Worm (Caenorhabditis elegans) whole organism, L1 larva: ENCODE results near the gene amdh-1.

Experiments used
- aly-2 ChIP-seq: fragments of 150-350 bp; optimal IDR thresholded peaks from 2 replicates; lab custom pipeline; 2014; ENCODE audit warnings: missing biosample characterization, missing genetic modification characterization
- ceh-90 ChIP-seq: sonication (generic microtip); optimal IDR thresholded peaks from 2 replicates; lab custom pipeline; 2016; ENCODE audit warnings: missing genetic modification characterization, missing compliant biosample characterization
- dpl-1 ChIP-seq, 3 experiments: fragments of 150-350 bp in 2 of 3; sonication (generic microtip) in 1 of 3; optimal IDR thresholded peaks; 2 replicates each; lab custom pipeline; 2014 to 2017; ENCODE audit warnings: missing biosample characterization in 3 of 3, missing genetic modification characterization in 3 of 3, missing genetic modification reagents in 3 of 3
- nhr-28 ChIP-seq: fragments of 150-350 bp; optimal IDR thresholded peaks from 2 replicates; lab custom pipeline; 2014; ENCODE audit warnings: missing biosample characterization, missing genetic modification characterization
- nhr-76 ChIP-seq: sonication (generic microtip); optimal IDR thresholded peaks from 2 replicates; lab custom pipeline; 2017; ENCODE audit warnings: missing biosample characterization, missing genetic modification characterization
- nhr-77 ChIP-seq: fragments of 150-350 bp; optimal IDR thresholded peaks from 2 replicates; lab custom pipeline; 2014; ENCODE audit warnings: missing biosample characterization, missing genetic modification characterization
- snpc-4 ChIP-seq: fragments of 150-350 bp; optimal IDR thresholded peaks from 2 replicates; lab custom pipeline; 2014; ENCODE audit warnings: missing biosample characterization, missing genetic modification characterization
- unc-62 ChIP-seq: fragments of 150-350 bp; optimal IDR thresholded peaks from 2 replicates; lab custom pipeline; 2014; ENCODE audit warnings: missing biosample characterization, missing genetic modification reagents, missing genetic modification characterization
- ztf-11 ChIP-seq, 2 experiments: sonication (generic microtip); optimal IDR thresholded peaks; 2 replicates each; lab custom pipeline; 2016 to 2017; ENCODE audit warnings: missing genetic modification characterization in 2 of 2, missing biosample characterization in 1 of 2, missing compliant biosample characterization in 1 of 2

DNA sequence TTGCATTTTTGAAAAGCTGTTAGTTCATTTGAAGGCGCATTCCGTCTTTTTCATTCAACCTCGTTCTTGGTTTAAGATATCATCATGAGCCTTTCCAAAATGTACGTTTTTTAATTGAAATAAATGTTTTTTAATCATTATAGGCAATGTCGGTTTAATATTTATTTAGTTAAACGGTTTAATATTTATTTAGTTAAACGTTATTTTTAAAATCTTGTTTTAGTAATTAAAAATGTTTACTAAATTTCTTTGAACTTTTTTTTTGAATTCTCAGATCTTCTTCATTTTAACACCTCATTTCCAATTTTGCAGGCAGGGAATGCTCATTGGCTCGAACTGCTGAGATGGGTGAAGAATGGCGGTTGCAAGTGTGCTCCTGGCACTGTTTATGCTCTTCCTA is 57.5 kb downstream of the amdh-1 start, which contains the start of gene gar-2:
- TF ChIP-seq dpl-1 (GFP tag; optimal IDR thresholded peaks at IDR 0.05; lab: Kevin White, UChicago) = no peak
- TF ChIP-seq nhr-77 (tag; lab: Kevin White, UChicago) = no peak
- TF ChIP-seq aly-2 (tag; lab: Kevin White, UChicago) = no peak
- no peak for TF ChIP-seq nhr-28
- TF ChIP-seq nhr-76 (tag; lab: Kevin White, UChicago) = no peak
- no peak for TF ChIP-seq unc-62
- TF ChIP-seq ztf-11 (tag; optimal IDR thresholded peaks at IDR 0.05; lab: Kevin White, UChicago) = no peak
- no peak for TF ChIP-seq snpc-4
- no peak for TF ChIP-seq ceh-90 (tag; lab: Kevin White, UChicago)
